Fruit fly (Drosophila melanogaster) whole organism, embryonic: ENCODE data around the gene MP1.

Source experiments
- BEAF-32 ChIP-seq: fragments of 200-800 bp; sonication (Bioruptor generic); optimal IDR thresholded peaks from 3 replicates; lab custom pipeline; 2017; ENCODE audit warnings: missing biosample characterization, missing genetic modification characterization, mild to moderate bottlenecking, moderate library complexity, missing genetic modification reagents
- CG10147 ChIP-seq: fragments of 200-800 bp; sonication (Bioruptor generic); optimal IDR thresholded peaks from 2 replicates; lab custom pipeline; 2019; ENCODE audit warnings: missing biosample characterization, mild to moderate bottlenecking, missing genetic modification characterization, moderate library complexity
- CG11456 ChIP-seq: fragments of 200-800 bp; sonication (Bioruptor generic); IDR thresholded peaks from 3 replicates; pipeline ENCODE4 v1.3.6; 2022; ENCODE audit warnings: missing biosample characterization, missing genetic modification characterization
- CG12744 ChIP-seq: fragments of 200-800 bp; sonication (Bioruptor generic); optimal IDR thresholded peaks from 2 replicates; lab custom pipeline; 2016; ENCODE audit warnings: missing biosample characterization, missing genetic modification characterization
- CG13287 ChIP-seq: fragments of 200-800 bp; sonication (Bioruptor generic); IDR thresholded peaks from 2 replicates; pipeline ENCODE4 v1.3.6; 2022; ENCODE audit warnings: missing biosample characterization, missing genetic modification characterization; ENCODE audit not compliant: partially characterized antibody
- CG14050 ChIP-seq: fragments of 200-800 bp; sonication (Bioruptor generic); IDR thresholded peaks from 3 replicates; pipeline ENCODE4 v1.3.6; 2022; ENCODE audit warnings: missing biosample characterization, missing genetic modification characterization
- CG15269 ChIP-seq: fragments of 200-800 bp; sonication (Bioruptor generic); optimal IDR thresholded peaks from 2 replicates; lab custom pipeline; 2018; ENCODE audit warnings: missing biosample characterization, mild to moderate bottlenecking, missing genetic modification characterization, moderate library complexity
- CG15479 ChIP-seq: fragments of 200-800 bp; sonication (Bioruptor generic); optimal IDR thresholded peaks from 3 replicates; lab custom pipeline; 2019; ENCODE audit warnings: missing biosample characterization, mild to moderate bottlenecking, missing genetic modification characterization, moderate library complexity
- CG17385 ChIP-seq: fragments of 200-800 bp; sonication (Bioruptor generic); optimal IDR thresholded peaks from 3 replicates; lab custom pipeline; 2018; ENCODE audit warnings: missing biosample characterization, mild to moderate bottlenecking, missing genetic modification characterization
- CG17568 ChIP-seq: fragments of 200-800 bp; sonication (Bioruptor generic); optimal IDR thresholded peaks from 2 replicates; lab custom pipeline; 2018; ENCODE audit warnings: missing biosample characterization, mild to moderate bottlenecking, missing genetic modification characterization, moderate library complexity
- CG18011 ChIP-seq: fragments of 200-800 bp; sonication (Bioruptor generic); optimal IDR thresholded peaks from 2 replicates; lab custom pipeline; 2017; ENCODE audit warnings: missing biosample characterization, missing genetic modification characterization, mild to moderate bottlenecking, moderate library complexity, missing genotype
- CG30020 ChIP-seq: fragments of 200-800 bp; optimal IDR thresholded peaks from 2 replicates; lab custom pipeline; 2019; ENCODE audit warnings: missing biosample characterization, mild to moderate bottlenecking, missing genetic modification characterization, moderate library complexity
- CG5953 ChIP-seq: fragments of 200-800 bp; sonication (Bioruptor generic); IDR thresholded peaks from 2 replicates; pipeline ENCODE4 v1.3.6; 2022; ENCODE audit warnings: missing biosample characterization, missing genetic modification characterization
- CG7271 ChIP-seq: fragments of 200-800 bp; sonication (Bioruptor generic); optimal IDR thresholded peaks from 2 replicates; lab custom pipeline; 2018; ENCODE audit warnings: missing biosample characterization, mild to moderate bottlenecking, missing genetic modification characterization, moderate library complexity
- CG8089 ChIP-seq: fragments of 200-800 bp; sonication (Bioruptor generic); optimal IDR thresholded peaks from 3 replicates; lab custom pipeline; 2016; ENCODE audit warnings: missing biosample characterization, missing genetic modification characterization
- CG8359 ChIP-seq: fragments of 200-800 bp; sonication (Bioruptor generic); optimal IDR thresholded peaks from 2 replicates; lab custom pipeline; 2017; ENCODE audit warnings: missing biosample characterization, mild to moderate bottlenecking, missing genetic modification characterization, borderline replicate concordance
- CG8478 ChIP-seq: fragments of >200 bp; optimal IDR thresholded peaks from 2 replicates; lab custom pipeline; 2018
- CG9215 ChIP-seq: fragments of 200-800 bp; sonication (Bioruptor generic); IDR thresholded peaks from 2 replicates; pipeline ENCODE4 v1.3.6; 2022; ENCODE audit warnings: missing biosample characterization, missing genetic modification characterization
- D ChIP-seq, 2 experiments: fragments of 200-800 bp in 1 of 2; fragments of >200 bp in 1 of 2; sonication (Bioruptor generic) in 1 of 2; optimal IDR thresholded peaks; 2 replicates in 1 of 2; 3 replicates in 1 of 2; lab custom pipeline; 2017; ENCODE audit warnings: mild to moderate bottlenecking in 1 of 2, missing biosample characterization in 1 of 2, missing genetic modification characterization in 1 of 2, missing genetic modification reagents in 1 of 2
- Dad ChIP-seq: fragments of 200-800 bp; sonication (Bioruptor generic); optimal IDR thresholded peaks from 3 replicates; lab custom pipeline; 2016; ENCODE audit warnings: missing biosample characterization, missing genetic modification characterization
- Ets65A ChIP-seq: fragments of 200-800 bp; sonication (Bioruptor generic); peaks from one replicate; lab custom pipeline; 2016; ENCODE audit warnings: missing biosample characterization, missing genetic modification characterization
- Fer2 ChIP-seq: fragments of 200-800 bp; sonication (Bioruptor generic); optimal IDR thresholded peaks from 2 replicates; lab custom pipeline; 2018; ENCODE audit warnings: missing biosample characterization, mild to moderate bottlenecking, missing genetic modification characterization, moderate library complexity
- Hr51 ChIP-seq, 2 experiments: fragments of 200-800 bp; sonication (Bioruptor generic); optimal IDR thresholded peaks; 2 replicates in 1 of 2; 3 replicates in 1 of 2; lab custom pipeline; 2016 to 2018; ENCODE audit warnings: missing biosample characterization in 2 of 2, missing genetic modification characterization in 2 of 2, mild to moderate bottlenecking in 1 of 2, moderate library complexity in 1 of 2
- Hr78 ChIP-seq, 2 experiments: fragments of 200-800 bp in 1 of 2; fragments of >200 bp in 1 of 2; sonication (Bioruptor generic) in 1 of 2; optimal IDR thresholded peaks; 2 replicates each; lab custom pipeline; 2017 to 2019; ENCODE audit warnings: missing biosample characterization in 2 of 2, missing genetic modification characterization in 2 of 2, mild to moderate bottlenecking in 1 of 2, moderate library complexity in 1 of 2
- Neu2 ChIP-seq: fragments of 200-800 bp; sonication (Bioruptor generic); optimal IDR thresholded peaks from 3 replicates; lab custom pipeline; 2016; ENCODE audit warnings: missing biosample characterization, missing genetic modification characterization, borderline replicate concordance
- Nf-YB ChIP-seq: fragments of 200-800 bp; sonication (Bioruptor generic); optimal IDR thresholded peaks from 3 replicates; lab custom pipeline; 2019; ENCODE audit warnings: missing biosample characterization, mild to moderate bottlenecking, missing genetic modification characterization, moderate library complexity
- Nf-YC ChIP-seq: fragments of 200-800 bp; optimal IDR thresholded peaks from 3 replicates; lab custom pipeline; 2019; ENCODE audit warnings: missing biosample characterization, mild to moderate bottlenecking, missing genetic modification characterization, moderate library complexity
- Sox100B ChIP-seq: fragments of 200-800 bp; sonication (Bioruptor generic); optimal IDR thresholded peaks from 3 replicates; lab custom pipeline; 2018; ENCODE audit warnings: missing biosample characterization, mild to moderate bottlenecking, missing genetic modification characterization
- Spps ChIP-seq: fragments of 200-800 bp; sonication (Bioruptor generic); optimal IDR thresholded peaks from 2 replicates; lab custom pipeline; 2018; ENCODE audit warnings: missing biosample characterization, mild to moderate bottlenecking, missing genetic modification characterization
- Trl ChIP-seq, 3 experiments: fragments of >200 bp in 2 of 3; fragments of 200-800 bp in 1 of 3; sonication (Bioruptor generic) in 1 of 3; optimal IDR thresholded peaks; 2 replicates in 1 of 3; 3 replicates in 2 of 3; lab custom pipeline; 2016 to 2017; ENCODE audit warnings: missing biosample characterization in 1 of 3, missing genetic modification characterization in 1 of 3
- ac ChIP-seq: fragments of 200-800 bp; sonication (Bioruptor generic); optimal IDR thresholded peaks from 3 replicates; lab custom pipeline; 2017; ENCODE audit warnings: missing biosample characterization, mild to moderate bottlenecking, missing genetic modification characterization
- cad ChIP-seq: fragments of >200 bp; optimal IDR thresholded peaks from 2 replicates; lab custom pipeline; 2017; ENCODE audit warnings: missing biosample characterization, missing genetic modification characterization
- chif ChIP-seq, 2 experiments: fragments of 200-800 bp; sonication (Bioruptor generic); optimal IDR thresholded peaks; 3 replicates each; lab custom pipeline; 2016; ENCODE audit warnings: missing biosample characterization in 2 of 2, missing genetic modification characterization in 2 of 2
- dati ChIP-seq: fragments of 200-800 bp; sonication (Bioruptor generic); IDR thresholded peaks from 2 replicates; pipeline ENCODE4 v1.3.6; 2022; ENCODE audit warnings: missing biosample characterization, missing genetic modification characterization
- gro ChIP-seq: fragments of 200-800 bp; sonication (Bioruptor generic); optimal IDR thresholded peaks from 2 replicates; lab custom pipeline; 2016; ENCODE audit warnings: missing biosample characterization, missing genetic modification characterization
- nerfin-2 ChIP-seq: fragments of 200-800 bp; sonication (Bioruptor generic); IDR thresholded peaks from 2 replicates; pipeline ENCODE4 v1.3.6; 2022; ENCODE audit warnings: missing biosample characterization, missing genetic modification characterization; ENCODE audit not compliant: partially characterized antibody
- phol ChIP-seq: fragments of 200-800 bp; sonication (Bioruptor generic); optimal IDR thresholded peaks from 3 replicates; lab custom pipeline; 2018; ENCODE audit warnings: missing biosample characterization, mild to moderate bottlenecking, missing genetic modification characterization, moderate library complexity
- slou ChIP-seq: fragments of 200-800 bp; sonication (Bioruptor generic); optimal IDR thresholded peaks from 3 replicates; lab custom pipeline; 2016; ENCODE audit warnings: missing biosample characterization, missing genetic modification characterization
- tgo ChIP-seq: fragments of 200-800 bp; sonication (Bioruptor generic); IDR thresholded peaks from 3 replicates; pipeline ENCODE4 v1.3.6; 2022; ENCODE audit warnings: missing biosample characterization, missing genetic modification characterization
- tll ChIP-seq, 2 experiments: fragments of 200-800 bp in 1 of 2; fragments of >200 bp in 1 of 2; sonication (Bioruptor generic) in 1 of 2; optimal IDR thresholded peaks; 2 replicates each; lab custom pipeline; 2017 to 2019; ENCODE audit warnings: missing biosample characterization in 2 of 2, missing genetic modification characterization in 2 of 2, mild to moderate bottlenecking in 1 of 2, moderate library complexity in 1 of 2
- tna ChIP-seq: fragments of 200-800 bp; sonication (Bioruptor generic); IDR thresholded peaks from 2 replicates; pipeline ENCODE4 v1.3.6; 2022; ENCODE audit warnings: missing biosample characterization, missing genetic modification characterization; ENCODE audit not compliant: partially characterized antibody
- twi ChIP-seq: fragments of 200-800 bp; optimal IDR thresholded peaks from 2 replicates; lab custom pipeline; 2019; ENCODE audit warnings: missing biosample characterization, mild to moderate bottlenecking, missing genetic modification characterization, moderate library complexity
- unc-4 ChIP-seq: fragments of 200-800 bp; sonication (Bioruptor generic); IDR thresholded peaks from 2 replicates; pipeline ENCODE4 v1.3.6; 2022; ENCODE audit warnings: missing biosample characterization, missing genetic modification characterization; ENCODE audit not compliant: partially characterized antibody
- usp ChIP-seq: fragments of >200 bp; optimal IDR thresholded peaks from 2 replicates; lab custom pipeline; 2017; ENCODE audit warnings: missing biosample characterization, missing genetic modification characterization
- vnd ChIP-seq: fragments of 200-800 bp; sonication (Bioruptor generic); IDR thresholded peaks from 3 replicates; pipeline ENCODE4 v1.3.6; 2022; ENCODE audit warnings: missing biosample characterization, missing genetic modification characterization; ENCODE audit not compliant: partially characterized antibody
- zen ChIP-seq: fragments of 200-800 bp; sonication (Bioruptor generic); optimal IDR thresholded peaks from 3 replicates; lab custom pipeline; 2018; ENCODE audit warnings: missing biosample characterization, mild to moderate bottlenecking, missing genetic modification characterization, moderate library complexity
- zfh1 ChIP-seq: fragments of 200-800 bp; sonication (Bioruptor generic); IDR thresholded peaks from 3 replicates; pipeline ENCODE4 v1.3.6; 2022; ENCODE audit warnings: missing biosample characterization, missing genetic modification characterization

MP1 gene

dm6 chr3R:4348197-4348814 lies 40.6 kb downstream of the MP1 start:
- peak; percentile 63 for TF ChIP-seq CG7271 (tag; lab: Kevin White, UChicago)
- peak; percentile 91 for TF ChIP-seq D (optimal IDR thresholded peaks at IDR 0.05; lab: Kevin White, UChicago)
- no peak for TF ChIP-seq D (GFP tag; optimal IDR thresholded peaks at IDR 0.05; lab: Kevin White, UChicago)
- peak; percentile 65 for TF ChIP-seq Ets65A (GFP tag; lab: Kevin White, UChicago)
- TF ChIP-seq zen (tag; lab: Kevin White, UChicago): peak; percentile 83
- peak; percentile 97 for TF ChIP-seq cad (GFP tag; lab: Kevin White, UChicago)
- no peak for TF ChIP-seq dati
- peak in 1 of 2 experiments; percentile 92 for TF ChIP-seq tll (GFP tag; optimal IDR thresholded peaks at IDR 0.05; lab: Kevin White, UChicago)
- no peak for TF ChIP-seq gro (GFP tag; lab: Kevin White, UChicago)
- TF ChIP-seq zfh1 (GFP tag; lab: Robert Waterston, UW): no peak
- peak; percentile 98 for TF ChIP-seq CG15479 (GFP tag; lab: Kevin White, UChicago)
- TF ChIP-seq twi (tag; lab: Kevin White, UChicago): peak; percentile 18

DNA sequence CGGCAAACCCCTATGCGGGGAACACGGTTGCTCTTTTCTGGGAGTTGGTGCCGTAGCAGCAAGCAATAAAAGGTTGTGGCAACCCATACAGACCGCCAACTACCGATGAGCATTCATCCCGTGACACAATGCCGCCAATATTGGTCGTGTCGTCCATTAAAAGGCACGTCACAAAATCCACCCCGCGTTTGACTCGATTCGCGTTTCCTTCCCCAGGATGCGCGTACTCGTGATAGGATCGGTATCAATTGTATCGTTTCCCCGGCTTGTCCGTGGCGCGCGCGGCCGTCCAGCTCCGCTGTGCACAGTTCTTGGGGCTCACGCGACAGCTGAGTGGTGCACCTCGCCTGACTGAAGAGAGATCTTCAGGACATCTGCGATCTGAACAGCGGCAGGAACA lies 42.5 kb downstream of the MP1 start:
- no peak for TF ChIP-seq Fer2 (tag; lab: Kevin White, UChicago)
- TF ChIP-seq Nf-YC (tag; lab: Kevin White, UChicago): peak; percentile 50
- TF ChIP-seq Hr78 (GFP tag; optimal IDR thresholded peaks at IDR 0.05; lab: Kevin White, UChicago): no peak
- TF ChIP-seq chif (GFP tag; optimal IDR thresholded peaks at IDR 0.05; lab: Kevin White, UChicago): no peak
- no peak for TF ChIP-seq nerfin-2 (GFP tag; lab: Robert Waterston, UW)
- TF ChIP-seq Trl (optimal IDR thresholded peaks at IDR 0.05; lab: Kevin White, UChicago): no peak
- no peak for TF ChIP-seq Trl (GFP tag; optimal IDR thresholded peaks at IDR 0.05; lab: Kevin White, UChicago)
- TF ChIP-seq slou (GFP tag; lab: Kevin White, UChicago): no peak
- TF ChIP-seq CG17568 (GFP tag; lab: Kevin White, UChicago): no peak
- TF ChIP-seq CG8359 (GFP tag; lab: Kevin White, UChicago): no peak
- no peak for TF ChIP-seq CG30020
- no peak for TF ChIP-seq Hr51 (GFP tag; optimal IDR thresholded peaks at IDR 0.05; lab: Kevin White, UChicago)
- TF ChIP-seq phol (tag; lab: Kevin White, UChicago): peak; percentile 35
- no peak for TF ChIP-seq BEAF-32 (GFP tag; lab: Kevin White, UChicago)
- no peak for TF ChIP-seq usp
- TF ChIP-seq CG14050 (GFP tag; lab: Robert Waterston, UW): no peak
- no peak for TF ChIP-seq vnd (GFP tag; lab: Robert Waterston, UW)
- no peak for TF ChIP-seq CG17385 (GFP tag; lab: Kevin White, UChicago)
- TF ChIP-seq Spps: no peak
- TF ChIP-seq CG9215 (GFP tag; lab: Robert Waterston, UW): no peak
- no peak for TF ChIP-seq CG13287 (GFP tag; lab: Robert Waterston, UW)
- TF ChIP-seq CG10147 (GFP tag; lab: Kevin White, UChicago): no peak
- TF ChIP-seq CG18011 (GFP tag; lab: Kevin White, UChicago): peak; percentile 41
- peak; percentile 73 for TF ChIP-seq Nf-YB (GFP tag; lab: Kevin White, UChicago)
- TF ChIP-seq Dad (GFP tag; lab: Kevin White, UChicago): no peak
- TF ChIP-seq CG8089 (GFP tag; lab: Kevin White, UChicago): no peak
- TF ChIP-seq unc-4: no peak
- TF ChIP-seq CG12744 (GFP tag; lab: Kevin White, UChicago): no peak
- no peak for TF ChIP-seq CG11456
- no peak for TF ChIP-seq CG5953 (GFP tag; lab: Robert Waterston, UW)
- no peak for TF ChIP-seq tgo
- TF ChIP-seq Neu2 (GFP tag; lab: Kevin White, UChicago): no peak
- TF ChIP-seq ac: peak; percentile 11
- peak; percentile 8 for TF ChIP-seq CG8478 (lab: Kevin White, UChicago)
- TF ChIP-seq Sox100B: no peak
- no peak for TF ChIP-seq tna (GFP tag; lab: Robert Waterston, UW)
- TF ChIP-seq CG15269 (tag; lab: Kevin White, UChicago): no peak
